Worm (Caenorhabditis elegans) whole organism, L3 larva: Measurements from ENCODE around the gene T27E4.1.
A peak's percentile ranks its signal among the peaks of the same experiment; 100 is the strongest.

Source experiments
- ZK546.5 ChIP-seq: sonication (generic microtip); optimal IDR thresholded peaks from 2 replicates; lab custom pipeline; 2017; ENCODE audit warnings: missing biosample characterization, missing genetic modification characterization
- aly-2 ChIP-seq: fragments of 150-350 bp; optimal IDR thresholded peaks from 2 replicates; lab custom pipeline; 2014; ENCODE audit warnings: missing biosample characterization, missing genetic modification characterization
- ama-1 ChIP-seq: fragments of 150-350 bp; optimal IDR thresholded peaks from 2 replicates; lab custom pipeline; 2018
- ceh-16 ChIP-seq: sonication (generic microtip); optimal IDR thresholded peaks from 2 replicates; lab custom pipeline; 2017; ENCODE audit warnings: missing biosample characterization, missing genetic modification characterization
- ceh-28 ChIP-seq: fragments of 150-350 bp; optimal IDR thresholded peaks from 2 replicates; lab custom pipeline; 2014; ENCODE audit warnings: missing biosample characterization, missing genetic modification reagents, missing genetic modification characterization
- ceh-82 ChIP-seq: fragments of 150-350 bp; optimal IDR thresholded peaks from 2 replicates; lab custom pipeline; 2014; ENCODE audit warnings: missing biosample characterization, missing genetic modification characterization
- ceh-9 ChIP-seq: sonication (generic microtip); optimal IDR thresholded peaks from 2 replicates; lab custom pipeline; 2018; ENCODE audit warnings: missing biosample characterization, missing genetic modification characterization
- daf-12 ChIP-seq: fragments of 150-350 bp; optimal IDR thresholded peaks from 2 replicates; lab custom pipeline; 2014; ENCODE audit warnings: missing biosample characterization, missing genetic modification reagents, missing genetic modification characterization
- egl-5 ChIP-seq: fragments of 150-350 bp; optimal IDR thresholded peaks from 2 replicates; lab custom pipeline; 2017; ENCODE audit warnings: missing biosample characterization, missing genetic modification reagents, missing genetic modification characterization, inconsistent platforms
- elt-1 ChIP-seq: fragments of 150-350 bp; optimal IDR thresholded peaks from 2 replicates; lab custom pipeline; 2014; ENCODE audit warnings: missing biosample characterization, missing genetic modification characterization
- elt-3 ChIP-seq, 3 experiments: fragments of 150-350 bp in 1 of 3; sonication (generic microtip) in 2 of 3; optimal IDR thresholded peaks; 2 replicates in 2 of 3; 4 replicates in 1 of 3; lab custom pipeline; 2014 to 2017; ENCODE audit warnings: missing biosample characterization in 3 of 3, missing genetic modification characterization in 3 of 3
- eor-1 ChIP-seq, 2 experiments: fragments of 150-350 bp; optimal IDR thresholded peaks; 2 replicates each; lab custom pipeline; 2014 to 2018; ENCODE audit warnings: missing biosample characterization in 2 of 2, missing genetic modification characterization in 2 of 2
- fkh-10 ChIP-seq: sonication (generic microtip); optimal IDR thresholded peaks from 2 replicates; lab custom pipeline; 2017; ENCODE audit warnings: missing biosample characterization, missing genetic modification reagents, missing genetic modification characterization
- fkh-2 ChIP-seq: fragments of 150-350 bp; optimal IDR thresholded peaks from 2 replicates; lab custom pipeline; 2014; ENCODE audit warnings: missing biosample characterization, missing genetic modification reagents, missing genetic modification characterization
- hmg-11 ChIP-seq: sonication (generic microtip); optimal IDR thresholded peaks from 2 replicates; lab custom pipeline; 2016; ENCODE audit warnings: missing genetic modification characterization, missing compliant biosample characterization
- lin-15B ChIP-seq: fragments of 150-350 bp; optimal IDR thresholded peaks from 2 replicates; lab custom pipeline; 2014; ENCODE audit warnings: missing biosample characterization, missing genetic modification characterization
- lin-39 ChIP-seq: fragments of 150-350 bp; optimal IDR thresholded peaks from 2 replicates; lab custom pipeline; 2018; ENCODE audit warnings: missing biosample characterization, missing genetic modification reagents, missing genetic modification characterization
- lsy-12 ChIP-seq: sonication (generic microtip); optimal IDR thresholded peaks from 2 replicates; lab custom pipeline; 2016; ENCODE audit warnings: mild to moderate bottlenecking, missing genetic modification characterization, missing compliant biosample characterization
- mdl-1 ChIP-seq: fragments of 150-350 bp; optimal IDR thresholded peaks from 2 replicates; lab custom pipeline; 2014; ENCODE audit warnings: missing biosample characterization, missing genetic modification characterization
- nhr-11 ChIP-seq: fragments of 150-350 bp; optimal IDR thresholded peaks from 2 replicates; lab custom pipeline; 2014; ENCODE audit warnings: missing biosample characterization, missing genetic modification characterization
- nhr-12 ChIP-seq: fragments of 150-350 bp; optimal IDR thresholded peaks from 2 replicates; lab custom pipeline; 2014; ENCODE audit warnings: missing biosample characterization, missing genetic modification characterization
- nhr-23 ChIP-seq: fragments of 150-350 bp; optimal IDR thresholded peaks from 2 replicates; lab custom pipeline; 2014; ENCODE audit warnings: missing biosample characterization, missing genetic modification reagents, missing genetic modification characterization
- nhr-237 ChIP-seq: fragments of 150-350 bp; optimal IDR thresholded peaks from 2 replicates; lab custom pipeline; 2014; ENCODE audit warnings: missing biosample characterization, missing genetic modification characterization
- nhr-43 ChIP-seq: sonication (generic microtip); optimal IDR thresholded peaks from 2 replicates; lab custom pipeline; 2016; ENCODE audit warnings: mild to moderate bottlenecking, missing genetic modification characterization, missing compliant biosample characterization; ENCODE audit not compliant: poor library complexity, severe bottlenecking
- nhr-67 ChIP-seq: fragments of 150-350 bp; optimal IDR thresholded peaks from 2 replicates; lab custom pipeline; 2014; ENCODE audit warnings: missing biosample characterization, missing genetic modification characterization
- nhr-77 ChIP-seq: fragments of 150-350 bp; optimal IDR thresholded peaks from 2 replicates; lab custom pipeline; 2014; ENCODE audit warnings: missing biosample characterization, missing genetic modification characterization
- pha-4 ChIP-seq: fragments of 150-350 bp; optimal IDR thresholded peaks from 2 replicates; lab custom pipeline; 2014; ENCODE audit warnings: missing biosample characterization, missing genetic modification reagents, missing genetic modification characterization
- snpc-4 ChIP-seq: fragments of 150-350 bp; optimal IDR thresholded peaks from 2 replicates; lab custom pipeline; 2014; ENCODE audit warnings: missing biosample characterization, missing genetic modification characterization
- tbx-2 ChIP-seq: sonication (generic microtip); optimal IDR thresholded peaks from 2 replicates; lab custom pipeline; 2016; ENCODE audit warnings: mild to moderate bottlenecking, missing genetic modification characterization, missing compliant biosample characterization
- unc-39 ChIP-seq: sonication (generic microtip); optimal IDR thresholded peaks from 4 replicates; lab custom pipeline; 2017; ENCODE audit warnings: missing biosample characterization, missing genetic modification characterization
- zag-1 ChIP-seq: fragments of 150-350 bp; optimal IDR thresholded peaks from 2 replicates; lab custom pipeline; 2014; ENCODE audit warnings: missing biosample characterization, missing genetic modification characterization
- ztf-11 ChIP-seq: fragments of 150-350 bp; optimal IDR thresholded peaks from 2 replicates; lab custom pipeline; 2014; ENCODE audit warnings: missing biosample characterization, missing genetic modification characterization
- ztf-4 ChIP-seq: fragments of 150-350 bp; optimal IDR thresholded peaks from 2 replicates; lab custom pipeline; 2014; ENCODE audit warnings: missing biosample characterization, missing genetic modification characterization

The T27E4.1 gene

DNA sequence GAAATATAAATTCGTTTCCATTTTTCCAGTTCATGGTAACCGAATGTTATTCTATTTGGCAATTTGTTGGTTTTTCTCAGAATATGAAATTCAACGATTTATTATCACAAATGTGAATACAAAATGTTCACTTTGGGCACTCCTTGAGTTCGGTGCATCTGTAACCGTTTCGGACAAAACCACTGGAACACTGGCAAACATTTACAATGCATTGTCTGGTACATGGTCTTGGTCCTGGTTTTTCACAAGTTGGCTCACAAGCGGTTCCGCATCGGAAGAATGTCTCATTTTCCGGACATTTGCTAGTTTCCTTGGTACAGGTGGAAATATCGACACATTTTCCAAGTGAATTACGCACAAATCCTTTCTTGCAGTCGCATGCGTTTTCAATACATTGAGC, 38.9 kb upstream of the T27E4.1 start:
- TF ChIP-seq elt-3 (tag; optimal IDR thresholded peaks at IDR 0.05; lab: Kevin White, UChicago) = no peak
- no peak for TF ChIP-seq hmg-11 (tag; lab: Kevin White, UChicago)
- no peak for TF ChIP-seq lin-39 (tag; lab: Kevin White, UChicago)
- TF ChIP-seq aly-2 (tag; lab: Kevin White, UChicago) = no peak
- no peak for TF ChIP-seq zag-1 (tag; lab: Kevin White, UChicago)
- no peak for TF ChIP-seq ceh-28
- no peak for TF ChIP-seq nhr-12 (tag; lab: Kevin White, UChicago)
- no peak for TF ChIP-seq daf-12 (tag; lab: Kevin White, UChicago)
- no peak for TF ChIP-seq fkh-2
- TF ChIP-seq mdl-1 (tag; lab: Kevin White, UChicago) = no peak
- no peak for TF ChIP-seq nhr-23

DNA sequence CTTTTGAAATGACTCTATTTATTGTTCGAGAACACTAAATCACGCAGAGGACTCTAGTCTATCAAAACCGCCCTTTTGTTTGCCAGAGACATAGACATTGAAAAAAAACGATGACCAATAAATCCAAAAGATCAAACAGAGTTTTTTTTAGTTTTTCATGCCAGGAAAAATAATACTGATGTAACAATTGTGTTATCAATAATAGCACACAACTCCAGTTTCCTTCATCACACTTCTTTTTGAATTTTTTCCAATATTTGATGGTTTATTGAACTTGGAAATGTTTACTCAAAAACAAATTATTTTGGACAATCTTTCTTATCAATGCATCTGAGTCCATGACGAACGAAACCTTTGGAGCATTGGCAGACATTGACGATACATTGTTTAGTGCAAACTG, 38.2 kb upstream of the T27E4.1 start, which contains the start of gene C25E10.8:
TSS of gene C25E10.8 (minus strand) at position 101 of the 400 bp plus-strand sequence.
- TF ChIP-seq tbx-2 (tag; lab: Kevin White, UChicago) (no peak), nhr-237 (tag; lab: Kevin White, UChicago) (no peak), nhr-67 (tag; lab: Kevin White, UChicago) (no peak), lin-15B (tag; lab: Kevin White, UChicago) (no peak), elt-1 (no peak)

DNA sequence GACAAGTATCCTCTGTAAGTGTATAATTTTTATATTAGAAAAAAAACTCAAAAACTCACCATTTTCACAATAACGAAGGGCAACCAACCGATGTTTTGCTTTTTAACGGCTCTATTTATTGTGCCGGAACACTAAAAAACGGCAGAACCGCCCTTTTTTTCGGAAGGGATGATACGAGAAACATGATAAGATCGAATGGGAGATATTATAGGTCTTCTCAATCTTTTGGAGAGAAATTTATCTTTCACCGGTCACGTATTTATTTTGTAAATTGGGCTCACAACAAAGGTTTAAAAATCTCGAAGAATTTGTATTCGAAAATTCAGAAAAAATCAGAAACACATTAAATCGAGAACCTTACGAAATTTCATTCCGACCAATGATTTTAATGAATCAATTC, 37.4 kb upstream of the T27E4.1 start, which contains the start of gene swm-1:
TSS of gene swm-1 (minus strand) at position 101 of the 400 bp plus-strand sequence.
- TF ChIP-seq eor-1 (tag; optimal IDR thresholded peaks at IDR 0.05; lab: Kevin White, UChicago) (no peak), lsy-12 (no peak), ceh-28 (no peak), nhr-43 (tag; lab: Kevin White, UChicago) (no peak), ceh-9 (tag; lab: Kevin White, UChicago) (no peak), nhr-77 (tag; lab: Kevin White, UChicago) (no peak)

DNA sequence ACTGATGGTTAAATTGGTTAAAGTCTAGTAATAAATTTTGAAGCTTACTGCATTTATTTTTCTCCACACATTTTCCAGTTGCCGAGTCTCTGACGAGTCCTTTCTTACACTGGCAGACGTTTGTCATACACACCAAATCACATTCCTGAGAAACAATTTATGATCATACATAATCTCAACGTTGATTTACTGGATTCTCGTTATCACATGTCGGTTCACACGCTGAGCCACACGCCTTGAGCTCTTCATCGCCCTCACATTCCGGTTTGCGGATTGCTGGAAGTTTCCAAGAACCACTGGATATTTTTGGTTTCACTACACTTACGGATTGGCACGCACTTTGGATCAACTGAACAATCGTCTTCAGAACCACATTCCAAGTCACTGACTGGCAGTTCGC, 36.5 kb upstream of the T27E4.1 start:
- TF ChIP-seq fkh-10 (no peak), ceh-16 (tag; lab: Kevin White, UChicago) (no peak), ceh-82 (tag; lab: Kevin White, UChicago) (no peak), nhr-11 (tag; lab: Kevin White, UChicago) (peak; percentile 47)

DNA sequence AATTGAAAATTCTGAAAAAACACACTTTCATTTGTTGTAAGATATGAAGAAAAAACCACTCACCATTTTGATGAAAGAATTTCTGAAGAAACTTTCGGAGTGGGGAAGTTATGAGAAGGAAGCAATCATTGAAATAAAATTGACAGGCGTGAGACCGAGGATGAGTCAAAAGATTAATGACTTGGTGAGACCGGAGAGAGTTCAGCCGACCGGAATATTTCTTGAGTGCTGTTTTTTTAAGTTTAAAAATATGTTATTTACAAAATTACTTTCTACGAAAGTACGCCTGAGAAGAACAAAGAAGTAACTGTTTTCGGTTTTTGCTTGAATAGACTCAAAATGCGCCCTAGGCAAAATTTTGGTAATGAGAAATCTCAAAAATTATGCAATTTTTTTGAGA, 35.9 kb upstream of the T27E4.1 start, which contains the start of gene C25E10.10:
TSS of gene C25E10.10 (minus strand) at position 101 of the 400 bp plus-strand sequence.
- TF ChIP-seq ztf-11 (tag; lab: Kevin White, UChicago) (no peak), ztf-4 (tag; lab: Kevin White, UChicago) (no peak), eor-1 (tag; optimal IDR thresholded peaks at IDR 0.05; lab: Kevin White, UChicago) (no peak), nhr-77 (tag; lab: Kevin White, UChicago) (no peak), ZK546.5 (tag; lab: Kevin White, UChicago) (no peak), pha-4 (tag; lab: Kevin White, UChicago) (no peak), ceh-9 (tag; lab: Kevin White, UChicago) (no peak), nhr-43 (tag; lab: Kevin White, UChicago) (no peak)

DNA sequence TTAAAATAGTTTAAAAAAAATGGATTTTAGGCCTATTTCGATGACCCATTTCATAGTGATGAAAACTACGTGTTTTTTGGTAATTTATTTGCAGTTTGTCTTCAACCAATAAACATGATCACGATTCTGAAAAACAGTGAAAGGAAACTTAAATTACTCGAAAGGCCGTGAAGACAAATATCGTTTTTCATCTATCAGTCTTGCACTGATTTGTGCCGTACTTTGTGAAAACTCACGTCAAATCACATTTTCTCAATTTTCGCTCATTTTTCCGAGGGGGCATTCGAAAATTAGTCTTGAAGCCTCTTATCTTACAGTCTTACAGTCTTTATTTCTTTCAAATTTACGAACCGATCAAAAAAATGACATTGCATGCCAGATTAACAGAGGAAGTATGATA, 33.5 kb upstream of the T27E4.1 start, which contains the start of gene C25E10.11:
TSS of gene C25E10.11 (minus strand) at position 101 of the 400 bp plus-strand sequence.
- no peak for TF ChIP-seq tbx-2 (tag; lab: Kevin White, UChicago)
- no peak for TF ChIP-seq nhr-67 (tag; lab: Kevin White, UChicago)
- TF ChIP-seq ama-1 (lab: Kevin White, UChicago) = no peak
- no peak for TF ChIP-seq elt-3 (tag; optimal IDR thresholded peaks at IDR 0.05; lab: Kevin White, UChicago)
- no peak for TF ChIP-seq nhr-23
- TF ChIP-seq nhr-12 (tag; lab: Kevin White, UChicago) = no peak
- TF ChIP-seq lin-15B (tag; lab: Kevin White, UChicago) = no peak

DNA sequence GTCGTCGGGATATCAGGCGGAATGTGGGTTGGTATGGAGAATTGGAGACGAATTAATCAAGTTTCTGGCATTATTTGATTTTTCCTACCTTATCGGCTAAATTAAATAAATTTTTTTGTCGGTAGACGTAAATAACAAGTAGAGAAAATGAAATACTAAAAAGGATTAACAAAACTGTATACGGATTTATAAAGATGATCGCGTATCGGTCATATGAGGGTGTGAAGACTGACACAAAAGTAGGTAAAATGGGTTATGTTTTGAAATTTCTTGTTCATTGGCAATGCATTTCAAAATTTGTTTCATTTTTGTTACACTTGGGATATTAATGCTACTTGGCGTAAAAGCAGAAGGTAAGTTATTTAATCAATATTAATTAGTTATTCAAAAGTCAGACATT, 32.7 kb upstream of the T27E4.1 start, which contains the start of the genes C25E10.16 and C25E10.13:
TSS of gene C25E10.16 (minus strand) at position 101 of the 400 bp plus-strand sequence.
TSS of gene C25E10.13 (plus strand) at position 256 of the 400 bp plus-strand sequence.
- no peak for TF ChIP-seq nhr-12 (tag; lab: Kevin White, UChicago)
- no peak for TF ChIP-seq snpc-4 (tag; lab: Kevin White, UChicago)
- no peak for TF ChIP-seq ceh-82 (tag; lab: Kevin White, UChicago)
- no peak for TF ChIP-seq lsy-12
- no peak for TF ChIP-seq daf-12 (tag; lab: Kevin White, UChicago)
- no peak for TF ChIP-seq nhr-43 (tag; lab: Kevin White, UChicago)
- no peak for TF ChIP-seq egl-5
- no peak for TF ChIP-seq hmg-11 (tag; lab: Kevin White, UChicago)
- no peak for TF ChIP-seq ama-1 (lab: Kevin White, UChicago)
- TF ChIP-seq unc-39 (tag; lab: Kevin White, UChicago) = no peak
- TF ChIP-seq aly-2 (tag; lab: Kevin White, UChicago) = no peak
